Fruit fly (Drosophila melanogaster) whole organism, prepupa: ENCODE measurements around the gene Nrx-1.

Experiments used
- CG10631 ChIP-seq: fragments of 200-800 bp; sonication (Bioruptor generic); optimal IDR thresholded peaks from 2 replicates; lab custom pipeline; 2016; ENCODE audit warnings: missing biosample characterization, missing genetic modification characterization
- CG10669 ChIP-seq: fragments of 200-800 bp; sonication (Bioruptor generic); optimal IDR thresholded peaks from 3 replicates; lab custom pipeline; 2018; ENCODE audit warnings: missing biosample characterization, mild to moderate bottlenecking, missing genetic modification characterization, moderate library complexity
- CG11294 ChIP-seq: fragments of 200-800 bp; sonication (Bioruptor generic); IDR thresholded peaks from 2 replicates; pipeline ENCODE4 v1.3.6; 2022; ENCODE audit warnings: missing biosample characterization, missing genetic modification characterization
- CG11762 ChIP-seq: fragments of 200-800 bp; sonication (Bioruptor generic); optimal IDR thresholded peaks from 3 replicates; lab custom pipeline; 2016; ENCODE audit warnings: missing biosample characterization, missing genetic modification characterization; ENCODE audit not compliant: insufficient read depth
- CG11902 ChIP-seq: fragments of 200-800 bp; sonication (Bioruptor generic); optimal IDR thresholded peaks from 3 replicates; lab custom pipeline; 2016; ENCODE audit warnings: missing biosample characterization, missing genetic modification characterization
- CG1621 ChIP-seq: fragments of 200-800 bp; sonication (Bioruptor generic); optimal IDR thresholded peaks from 3 replicates; lab custom pipeline; 2018; ENCODE audit warnings: missing biosample characterization, mild to moderate bottlenecking, missing genetic modification characterization
- CG16779 ChIP-seq: fragments of 200-800 bp; sonication (Bioruptor generic); optimal IDR thresholded peaks from 3 replicates; lab custom pipeline; 2017; ENCODE audit warnings: missing biosample characterization, mild to moderate bottlenecking, missing genetic modification characterization
- CG3032 ChIP-seq: fragments of 200-800 bp; optimal IDR thresholded peaks from 2 replicates; lab custom pipeline; 2019; ENCODE audit warnings: missing biosample characterization, mild to moderate bottlenecking, missing genetic modification characterization, moderate library complexity
- CG31627 ChIP-seq: fragments of 200-800 bp; sonication (Bioruptor generic); optimal IDR thresholded peaks from 3 replicates; lab custom pipeline; 2016; ENCODE audit warnings: missing biosample characterization, missing genetic modification characterization
- CG32006 ChIP-seq: fragments of 200-800 bp; sonication (Bioruptor generic); optimal IDR thresholded peaks from 3 replicates; lab custom pipeline; 2017; ENCODE audit warnings: missing biosample characterization, mild to moderate bottlenecking, missing genetic modification characterization
- CG34406 ChIP-seq: fragments of 200-800 bp; sonication (Bioruptor generic); optimal IDR thresholded peaks from 3 replicates; lab custom pipeline; 2016; ENCODE audit warnings: missing biosample characterization, missing genetic modification characterization
- CG3919 ChIP-seq: fragments of 200-800 bp; sonication (Bioruptor generic); optimal IDR thresholded peaks from 3 replicates; lab custom pipeline; 2016; ENCODE audit warnings: missing biosample characterization, missing genetic modification characterization
- CG6276 ChIP-seq: fragments of 200-800 bp; sonication (Bioruptor generic); optimal IDR thresholded peaks from 2 replicates; lab custom pipeline; 2017; ENCODE audit warnings: missing biosample characterization, mild to moderate bottlenecking, missing genetic modification characterization
- CG6792 ChIP-seq: fragments of 200-800 bp; sonication (Bioruptor generic); optimal IDR thresholded peaks from 3 replicates; lab custom pipeline; 2016; ENCODE audit warnings: missing biosample characterization, missing genetic modification characterization
- CG6808 ChIP-seq: fragments of 200-800 bp; sonication (Bioruptor generic); optimal IDR thresholded peaks from 3 replicates; lab custom pipeline; 2017; ENCODE audit warnings: missing biosample characterization, missing genetic modification characterization, mild to moderate bottlenecking, moderate library complexity, missing genetic modification reagents
- CG7368 ChIP-seq: fragments of 200-800 bp; sonication (Bioruptor generic); optimal IDR thresholded peaks from 3 replicates; lab custom pipeline; 2016; ENCODE audit warnings: missing biosample characterization, missing genetic modification characterization
- CG8119 ChIP-seq: fragments of 200-800 bp; sonication (Bioruptor generic); IDR thresholded peaks from 3 replicates; pipeline ENCODE4 v1.3.6; 2022; ENCODE audit warnings: missing biosample characterization, missing genetic modification characterization
- CG8632 ChIP-seq: fragments of 200-800 bp; sonication (Bioruptor generic); optimal IDR thresholded peaks from 3 replicates; lab custom pipeline; 2016; ENCODE audit warnings: missing biosample characterization, missing genetic modification characterization
- Eip75B ChIP-seq: fragments of 200-800 bp; sonication (Bioruptor generic); optimal IDR thresholded peaks from 3 replicates; lab custom pipeline; 2016; ENCODE audit warnings: missing biosample characterization, missing genetic modification characterization
- Eip78C ChIP-seq: fragments of 200-800 bp; sonication (Bioruptor generic); peaks from one replicate; lab custom pipeline; 2016; ENCODE audit warnings: missing biosample characterization, missing genetic modification characterization
- Ets21C ChIP-seq: fragments of 200-800 bp; sonication (Bioruptor generic); optimal IDR thresholded peaks from 3 replicates; lab custom pipeline; 2016; ENCODE audit warnings: missing biosample characterization, missing genetic modification characterization
- Ets96B ChIP-seq: fragments of 200-800 bp; optimal IDR thresholded peaks from 2 replicates; lab custom pipeline; 2019; ENCODE audit warnings: missing biosample characterization, mild to moderate bottlenecking, missing genetic modification characterization, moderate library complexity
- Gug ChIP-seq: fragments of 200-800 bp; sonication (Bioruptor generic); IDR thresholded peaks from 2 replicates; pipeline ENCODE4 v1.3.6; 2022; ENCODE audit warnings: missing biosample characterization, missing genetic modification characterization
- Hr39 ChIP-seq: fragments of 200-800 bp; sonication (Bioruptor generic); optimal IDR thresholded peaks from 2 replicates; lab custom pipeline; 2016; ENCODE audit warnings: missing biosample characterization, missing genetic modification characterization
- Sox14 ChIP-seq: fragments of 200-800 bp; sonication (Bioruptor generic); optimal IDR thresholded peaks from 3 replicates; lab custom pipeline; 2016; ENCODE audit warnings: missing biosample characterization, missing genetic modification characterization
- achi ChIP-seq: fragments of 200-800 bp; sonication (Bioruptor generic); optimal IDR thresholded peaks from 3 replicates; lab custom pipeline; 2016; ENCODE audit warnings: missing biosample characterization, missing genetic modification characterization
- acj6 ChIP-seq: fragments of 200-800 bp; sonication (Bioruptor generic); optimal IDR thresholded peaks from 3 replicates; lab custom pipeline; 2016; ENCODE audit warnings: missing biosample characterization, missing genetic modification characterization
- cyc ChIP-seq: fragments of 200-800 bp; sonication (Bioruptor generic); optimal IDR thresholded peaks from 3 replicates; lab custom pipeline; 2016; ENCODE audit warnings: missing biosample characterization, missing genetic modification characterization
- dsx ChIP-seq: fragments of 200-800 bp; optimal IDR thresholded peaks from 3 replicates; lab custom pipeline; 2019; ENCODE audit warnings: missing biosample characterization, mild to moderate bottlenecking, missing genetic modification characterization, moderate library complexity; ENCODE audit not compliant: poor library complexity, severe bottlenecking
- eg ChIP-seq: fragments of 200-800 bp; sonication (Bioruptor generic); IDR thresholded peaks from 3 replicates; pipeline ENCODE4 v1.3.6; 2022; ENCODE audit warnings: missing biosample characterization, missing genetic modification characterization
- esn ChIP-seq: fragments of 200-800 bp; sonication (Bioruptor generic); optimal IDR thresholded peaks from 2 replicates; lab custom pipeline; 2016; ENCODE audit warnings: missing biosample characterization, mild to moderate bottlenecking, missing genetic modification characterization, moderate library complexity
- fd59A ChIP-seq: fragments of 200-800 bp; sonication (Bioruptor generic); optimal IDR thresholded peaks from 2 replicates; lab custom pipeline; 2017; ENCODE audit warnings: missing biosample characterization, mild to moderate bottlenecking, missing genetic modification characterization, missing genetic modification reagents
- fd85E ChIP-seq: fragments of 200-800 bp; sonication (Bioruptor generic); optimal IDR thresholded peaks from 3 replicates; lab custom pipeline; 2016; ENCODE audit warnings: missing biosample characterization, missing genetic modification characterization
- fkh ChIP-seq: fragments of 200-800 bp; sonication (Bioruptor generic); optimal IDR thresholded peaks from 3 replicates; lab custom pipeline; 2017; ENCODE audit warnings: missing biosample characterization, mild to moderate bottlenecking, missing genetic modification characterization, moderate library complexity
- lz ChIP-seq: fragments of 200-800 bp; sonication (Bioruptor generic); optimal IDR thresholded peaks from 3 replicates; lab custom pipeline; 2016; ENCODE audit warnings: missing biosample characterization, missing genetic modification characterization
- net ChIP-seq: fragments of 200-800 bp; sonication (Bioruptor generic); optimal IDR thresholded peaks from 3 replicates; lab custom pipeline; 2016; ENCODE audit warnings: missing biosample characterization, missing genetic modification characterization
- pdm3 ChIP-seq: fragments of 200-800 bp; sonication (Bioruptor generic); optimal IDR thresholded peaks from 3 replicates; lab custom pipeline; 2016; ENCODE audit warnings: missing biosample characterization, missing genetic modification characterization
- spab ChIP-seq: fragments of 200-800 bp; sonication (Bioruptor generic); optimal IDR thresholded peaks from 2 replicates; lab custom pipeline; 2017; ENCODE audit warnings: missing biosample characterization, mild to moderate bottlenecking, missing genetic modification characterization, missing genetic modification reagents
- ss ChIP-seq, 2 experiments: fragments of 200-800 bp; sonication (Bioruptor generic); optimal IDR thresholded peaks; 2 replicates in 1 of 2; 3 replicates in 1 of 2; lab custom pipeline; 2017 to 2018; ENCODE audit warnings: mild to moderate bottlenecking in 2 of 2, missing biosample characterization in 2 of 2, missing genetic modification characterization in 2 of 2, moderate library complexity in 1 of 2
- svp ChIP-seq: fragments of 200-800 bp; sonication (Bioruptor generic); peaks from one replicate; lab custom pipeline; 2016; ENCODE audit warnings: missing biosample characterization, missing genetic modification characterization
- topi ChIP-seq: fragments of 200-800 bp; sonication (Bioruptor generic); optimal IDR thresholded peaks from 3 replicates; lab custom pipeline; 2016; ENCODE audit warnings: missing biosample characterization, missing genetic modification characterization

Nrx-1 gene

dm6 chr3R:22449871-22450424 lies 18.4 kb upstream of the Nrx-1 start:
- peak; percentile 15 for TF ChIP-seq fkh (GFP tag; lab: Kevin White, UChicago)
- no peak for TF ChIP-seq CG10669
- TF ChIP-seq, all 60 proteins: peak for 1

- TF ChIP-seq svp = peak; percentile 98
- TF ChIP-seq fd85E (GFP tag; lab: Kevin White, UChicago) = no peak
Observed at dm6 chr3R:22454397-22455334, 13.6 kb upstream of the Nrx-1 start.

- TF ChIP-seq CG3919 (GFP tag; lab: Kevin White, UChicago) = peak; percentile 35
- peak; percentile 81 for TF ChIP-seq svp
- TF ChIP-seq CG10631 (GFP tag; lab: Kevin White, UChicago) = peak; percentile 20
- TF ChIP-seq CG6276 (GFP tag; lab: Kevin White, UChicago) = peak; percentile 27
- no peak for TF ChIP-seq dsx (GFP tag; lab: Kevin White, UChicago)
- peak; percentile 26 for TF ChIP-seq net
- TF ChIP-seq cyc (GFP tag; lab: Kevin White, UChicago) = no peak
- TF ChIP-seq acj6 (GFP tag; lab: Kevin White, UChicago) = no peak
- TF ChIP-seq ss (GFP tag; optimal IDR thresholded peaks at IDR 0.05; lab: Kevin White, UChicago) = peak in 1 of 2 experiments; percentile 48
- TF ChIP-seq CG6808 (GFP tag; lab: Kevin White, UChicago) = peak; percentile 53
- TF ChIP-seq CG11902 (GFP tag; lab: Kevin White, UChicago) = peak; percentile 13
- TF ChIP-seq CG7368 (GFP tag; lab: Kevin White, UChicago) = no peak
- TF ChIP-seq Hr39 = no peak
- peak; percentile 2 for TF ChIP-seq topi (GFP tag; lab: Kevin White, UChicago)
- peak; percentile 45 for TF ChIP-seq Ets96B (tag; lab: Kevin White, UChicago)
- no peak for TF ChIP-seq Gug (GFP tag; lab: Robert Waterston, UW)
- TF ChIP-seq achi (GFP tag; lab: Kevin White, UChicago) = peak; percentile 52
- TF ChIP-seq Sox14 = peak; percentile 32
- peak; percentile 32 for TF ChIP-seq CG34406
- peak; percentile 9 for TF ChIP-seq lz (GFP tag; lab: Kevin White, UChicago)
- 0 out of 3 replicates have a peak, but pooled peaks have one; percentile 13 for TF ChIP-seq eg
- TF ChIP-seq CG11294 = no peak; the same call in 1 of the 2 replicates
- peak; percentile 52 for TF ChIP-seq Eip75B (GFP tag; lab: Kevin White, UChicago)
- TF ChIP-seq CG1621 (tag; lab: Kevin White, UChicago) = peak; percentile 18
- peak; percentile 53 for TF ChIP-seq CG10669
- TF ChIP-seq CG16779 = peak; percentile 35
- TF ChIP-seq Eip78C (GFP tag; lab: Kevin White, UChicago) = peak; percentile 88
- peak; percentile 37 for TF ChIP-seq CG11762 (GFP tag; lab: Kevin White, UChicago)
- no peak for TF ChIP-seq fd85E (GFP tag; lab: Kevin White, UChicago)
- peak; percentile 29 for TF ChIP-seq CG8632
- peak; percentile 38 for TF ChIP-seq CG6792 (GFP tag; lab: Kevin White, UChicago)
- TF ChIP-seq CG31627 (GFP tag; lab: Kevin White, UChicago) = no peak
- TF ChIP-seq CG3032 (tag; lab: Kevin White, UChicago) = peak; percentile 38
- TF ChIP-seq spab (GFP tag; lab: Kevin White, UChicago) = peak; percentile 54
- peak; percentile 20 for TF ChIP-seq esn
- TF ChIP-seq CG8119 = 0 out of 3 replicates have a peak, but pooled peaks have one; percentile 22
- peak; percentile 72 for TF ChIP-seq CG32006 (GFP tag; lab: Kevin White, UChicago)
- TF ChIP-seq Ets21C (GFP tag; lab: Kevin White, UChicago) = no peak
- TF ChIP-seq fd59A (GFP tag; lab: Kevin White, UChicago) = peak; percentile 16
- no peak for TF ChIP-seq fkh (GFP tag; lab: Kevin White, UChicago)
- peak; percentile 34 for TF ChIP-seq pdm3 (GFP tag; lab: Kevin White, UChicago)
Observed at dm6 chr3R:22455335-22455985, 12.9 kb upstream of the Nrx-1 start.
